Fruit fly (Drosophila melanogaster) whole organism, embryonic: ENCODE data around the gene Cyp12a4.

Experiments
- Blimp-1 ChIP-seq: fragments of 200-800 bp; sonication (Bioruptor generic); optimal IDR thresholded peaks from 3 replicates; lab custom pipeline; 2018; ENCODE audit warnings: missing biosample characterization, missing genetic modification characterization, mild to moderate bottlenecking, moderate library complexity, missing genetic modification reagents
- CG11093 ChIP-seq: fragments of 200-800 bp; sonication (Bioruptor generic); IDR thresholded peaks from 3 replicates; pipeline ENCODE4 v1.3.6; 2022; ENCODE audit warnings: missing biosample characterization, missing genetic modification characterization
- CG12769 ChIP-seq: fragments of 200-800 bp; sonication (Bioruptor generic); optimal IDR thresholded peaks from 2 replicates; lab custom pipeline; 2019; ENCODE audit warnings: missing biosample characterization, mild to moderate bottlenecking, missing genetic modification characterization, moderate library complexity
- CG15011 ChIP-seq: fragments of 200-800 bp; sonication (Bioruptor generic); optimal IDR thresholded peaks from 3 replicates; lab custom pipeline; 2018; ENCODE audit warnings: missing biosample characterization, mild to moderate bottlenecking, missing genetic modification characterization
- CG15479 ChIP-seq: fragments of 200-800 bp; sonication (Bioruptor generic); optimal IDR thresholded peaks from 3 replicates; lab custom pipeline; 2019; ENCODE audit warnings: missing biosample characterization, mild to moderate bottlenecking, missing genetic modification characterization, moderate library complexity
- CG1647 ChIP-seq: fragments of 200-800 bp; sonication (Bioruptor generic); optimal IDR thresholded peaks from 3 replicates; lab custom pipeline; 2016; ENCODE audit warnings: missing biosample characterization, missing genetic modification characterization
- CG17385 ChIP-seq: fragments of 200-800 bp; sonication (Bioruptor generic); optimal IDR thresholded peaks from 3 replicates; lab custom pipeline; 2018; ENCODE audit warnings: missing biosample characterization, mild to moderate bottlenecking, missing genetic modification characterization
- CG2199 ChIP-seq: fragments of 200-800 bp; sonication (Bioruptor generic); IDR thresholded peaks from 3 replicates; pipeline ENCODE4 v1.3.6; 2022; ENCODE audit warnings: missing biosample characterization, missing genetic modification characterization
- CG3847 ChIP-seq: fragments of 200-800 bp; sonication (Bioruptor generic); IDR thresholded peaks from 2 replicates; pipeline ENCODE4 v1.3.6; 2022; ENCODE audit warnings: missing biosample characterization, missing genetic modification characterization
- CG3995 ChIP-seq: fragments of 200-800 bp; sonication (Bioruptor generic); optimal IDR thresholded peaks from 3 replicates; lab custom pipeline; 2016; ENCODE audit warnings: missing biosample characterization, missing genetic modification characterization
- CG4360 ChIP-seq: fragments of 200-800 bp; sonication (Bioruptor generic); IDR thresholded peaks from 2 replicates; pipeline ENCODE4 v1.3.6; 2022; ENCODE audit warnings: missing biosample characterization, missing genetic modification characterization
- CG6254 ChIP-seq: fragments of 200-800 bp; sonication (Bioruptor generic); optimal IDR thresholded peaks from 3 replicates; lab custom pipeline; 2017; ENCODE audit warnings: mild to moderate bottlenecking, missing biosample characterization, missing genetic modification reagents, missing genetic modification characterization
- CG9215 ChIP-seq: fragments of 200-800 bp; sonication (Bioruptor generic); IDR thresholded peaks from 2 replicates; pipeline ENCODE4 v1.3.6; 2022; ENCODE audit warnings: missing biosample characterization, missing genetic modification characterization
- CG9817 ChIP-seq: fragments of 200-800 bp; sonication (Bioruptor generic); optimal IDR thresholded peaks from 2 replicates; lab custom pipeline; 2018; ENCODE audit warnings: missing biosample characterization, mild to moderate bottlenecking, missing genetic modification characterization, moderate library complexity
- Dip2 ChIP-seq: fragments of 200-800 bp; sonication (Bioruptor generic); IDR thresholded peaks from 2 replicates; pipeline ENCODE4 v1.3.6; 2022; ENCODE audit warnings: missing biosample characterization, missing genetic modification characterization
- E2f2 ChIP-seq: fragments of 200-800 bp; sonication (Bioruptor generic); IDR thresholded peaks from 2 replicates; pipeline ENCODE4 v1.3.6; 2022; ENCODE audit warnings: missing biosample characterization, missing genetic modification characterization
- Fer2 ChIP-seq: fragments of 200-800 bp; sonication (Bioruptor generic); optimal IDR thresholded peaks from 2 replicates; lab custom pipeline; 2018; ENCODE audit warnings: missing biosample characterization, mild to moderate bottlenecking, missing genetic modification characterization, moderate library complexity
- HLHmδ ChIP-seq: fragments of 200-800 bp; sonication (Bioruptor generic); optimal IDR thresholded peaks from 2 replicates; lab custom pipeline; 2018; ENCODE audit warnings: missing biosample characterization, mild to moderate bottlenecking, missing genetic modification characterization, moderate library complexity
- Hmr ChIP-seq: fragments of 200-800 bp; sonication (Bioruptor generic); optimal IDR thresholded peaks from 3 replicates; lab custom pipeline; 2017; ENCODE audit warnings: mild to moderate bottlenecking, missing biosample characterization, missing genetic modification reagents, missing genetic modification characterization
- Hr3 ChIP-seq: fragments of 200-800 bp; sonication (Bioruptor generic); optimal IDR thresholded peaks from 3 replicates; lab custom pipeline; 2016; ENCODE audit warnings: missing biosample characterization, missing genetic modification characterization
- Hr78 ChIP-seq, 2 experiments: fragments of 200-800 bp in 1 of 2; fragments of >200 bp in 1 of 2; sonication (Bioruptor generic) in 1 of 2; optimal IDR thresholded peaks; 2 replicates each; lab custom pipeline; 2017 to 2019; ENCODE audit warnings: missing biosample characterization in 2 of 2, missing genetic modification characterization in 2 of 2, mild to moderate bottlenecking in 1 of 2, moderate library complexity in 1 of 2
- Lhr ChIP-seq: fragments of 200-800 bp; sonication (Bioruptor generic); optimal IDR thresholded peaks from 3 replicates; lab custom pipeline; 2017; ENCODE audit warnings: mild to moderate bottlenecking, missing biosample characterization, missing genetic modification reagents, missing genetic modification characterization
- Med ChIP-seq: fragments of 200-800 bp; sonication (Bioruptor generic); peaks from one replicate; lab custom pipeline; 2016; ENCODE audit warnings: missing biosample characterization, missing genetic modification characterization, mild to moderate bottlenecking, inconsistent platforms, moderate library complexity
- Pdp1 ChIP-seq, 2 experiments: fragments of 200-800 bp; sonication (Bioruptor generic); optimal IDR thresholded peaks; 3 replicates each; lab custom pipeline; 2016; ENCODE audit warnings: missing biosample characterization in 2 of 2, missing genetic modification characterization in 2 of 2, mild to moderate bottlenecking in 1 of 2, moderate library complexity in 1 of 2
- Ssrp ChIP-seq: fragments of 200-800 bp; sonication (Bioruptor generic); optimal IDR thresholded peaks from 2 replicates; lab custom pipeline; 2018; ENCODE audit warnings: missing biosample characterization, mild to moderate bottlenecking, missing genetic modification characterization, moderate library complexity
- abd-A ChIP-seq: fragments of 200-800 bp; sonication (Bioruptor generic); optimal IDR thresholded peaks from 3 replicates; lab custom pipeline; 2019; ENCODE audit warnings: missing biosample characterization, mild to moderate bottlenecking, missing genetic modification characterization, moderate library complexity
- bab2 ChIP-seq: fragments of 200-800 bp; sonication (Bioruptor generic); optimal IDR thresholded peaks from 2 replicates; lab custom pipeline; 2016; ENCODE audit warnings: missing biosample characterization, missing genetic modification characterization
- cg ChIP-seq: fragments of 200-800 bp; sonication (Bioruptor generic); optimal IDR thresholded peaks from 3 replicates; lab custom pipeline; 2019; ENCODE audit warnings: missing biosample characterization, mild to moderate bottlenecking, missing genetic modification characterization, moderate library complexity
- chinmo ChIP-seq: fragments of 200-800 bp; sonication (Bioruptor generic); IDR thresholded peaks from 4 replicates; pipeline ENCODE4 v1.3.6; 2022; ENCODE audit warnings: missing biosample characterization, missing genetic modification characterization; ENCODE audit not compliant: partially characterized antibody
- chn ChIP-seq: fragments of 200-800 bp; sonication (Bioruptor generic); optimal IDR thresholded peaks from 2 replicates; lab custom pipeline; 2016; ENCODE audit warnings: missing biosample characterization, missing genetic modification characterization
- ci ChIP-seq: fragments of 200-800 bp; sonication (Bioruptor generic); IDR thresholded peaks from 3 replicates; pipeline ENCODE4 v1.3.6; 2022; ENCODE audit warnings: missing biosample characterization, missing genetic modification characterization
- eve ChIP-seq, 2 experiments: fragments of >200 bp; optimal IDR thresholded peaks; 2 replicates each; lab custom pipeline; 2017; ENCODE audit warnings: missing biosample characterization in 2 of 2, missing genetic modification characterization in 2 of 2
- ftz-f1 ChIP-seq: fragments of 200-800 bp; sonication (Bioruptor generic); optimal IDR thresholded peaks from 2 replicates; lab custom pipeline; 2016; ENCODE audit warnings: missing biosample characterization, missing genetic modification characterization
- gfzf ChIP-seq: fragments of 200-800 bp; sonication (Bioruptor generic); optimal IDR thresholded peaks from 2 replicates; lab custom pipeline; 2016; ENCODE audit warnings: missing biosample characterization, mild to moderate bottlenecking, missing genetic modification characterization, moderate library complexity
- kni ChIP-seq: fragments of 200-800 bp; sonication (Bioruptor generic); optimal IDR thresholded peaks from 3 replicates; lab custom pipeline; 2017; ENCODE audit warnings: mild to moderate bottlenecking, missing biosample characterization, missing genetic modification reagents, missing genetic modification characterization
- pan ChIP-seq, 4 experiments: fragments of >200 bp in 3 of 4; fragments of 200-800 bp in 1 of 4; sonication (Bioruptor generic) in 1 of 4; optimal IDR thresholded peaks in 3 of 4; IDR thresholded peaks in 1 of 4; 2 replicates each; pipeline versions ENCODE4 v1.3.6 to Lab custom; 2017 to 2022; ENCODE audit warnings: missing biosample characterization in 2 of 4, missing genetic modification characterization in 2 of 4, mixed read lengths in 1 of 4
- pros ChIP-seq: fragments of 200-800 bp; sonication (Bioruptor generic); optimal IDR thresholded peaks from 3 replicates; lab custom pipeline; 2019; ENCODE audit warnings: missing biosample characterization, mild to moderate bottlenecking, missing genetic modification characterization, moderate library complexity
- sens ChIP-seq: fragments of 200-800 bp; sonication (Bioruptor generic); peaks from one replicate; lab custom pipeline; 2016; ENCODE audit warnings: missing biosample characterization, missing genetic modification characterization
- sim ChIP-seq: fragments of 200-800 bp; sonication (Bioruptor generic); IDR thresholded peaks from 2 replicates; pipeline ENCODE4 v1.3.6; 2022; ENCODE audit warnings: missing biosample characterization, missing genetic modification characterization
- sqz ChIP-seq: fragments of 200-800 bp; sonication (Bioruptor generic); optimal IDR thresholded peaks from 3 replicates; lab custom pipeline; 2018; ENCODE audit warnings: missing biosample characterization, mild to moderate bottlenecking, missing genetic modification characterization
- sr ChIP-seq: fragments of 200-800 bp; sonication (Bioruptor generic); IDR thresholded peaks from 3 replicates; pipeline ENCODE4 v1.3.6; 2022; ENCODE audit warnings: missing biosample characterization, missing genetic modification characterization
- tna ChIP-seq: fragments of 200-800 bp; sonication (Bioruptor generic); IDR thresholded peaks from 2 replicates; pipeline ENCODE4 v1.3.6; 2022; ENCODE audit warnings: missing biosample characterization, missing genetic modification characterization; ENCODE audit not compliant: partially characterized antibody
- vvl ChIP-seq: fragments of 200-800 bp; sonication (Bioruptor generic); IDR thresholded peaks from 2 replicates; pipeline ENCODE4 v1.3.6; 2022; ENCODE audit warnings: missing biosample characterization, missing genetic modification characterization
- zen2 ChIP-seq: fragments of 200-800 bp; sonication (Bioruptor generic); IDR thresholded peaks from 3 replicates; pipeline ENCODE4 v1.3.6; 2022; ENCODE audit warnings: missing biosample characterization, missing genetic modification characterization; ENCODE audit not compliant: partially characterized antibody

Gene Cyp12a4

dm6 chr3R:19088962-19089597 is 45.9 kb upstream of the Cyp12a4 start (continued):
- TF ChIP-seq HLHmδ (GFP tag; lab: Kevin White, UChicago) (no peak), Dip2 (GFP tag; lab: Robert Waterston, UW) (no peak), CG3995 (no peak), chinmo (GFP tag; lab: Robert Waterston, UW) (0 out of 4 replicates have a peak, but pooled peaks have one; percentile 5), CG15479 (GFP tag; lab: Kevin White, UChicago) (no peak), CG3847 (GFP tag; lab: Robert Waterston, UW) (no peak), bab2 (no peak), chn (GFP tag; lab: Kevin White, UChicago) (no peak), pan (optimal IDR thresholded peaks at IDR 0.05; lab: Kevin White, UChicago) (no peak), pan (GFP tag; optimal IDR thresholded peaks at IDR 0.05 in 1 of 2, IDR thresholded peaks at IDR 0.05 in 1 of 2) (peak in 1 of 2 experiments; percentile 16), sim (GFP tag; lab: Robert Waterston, UW) (no peak), Hr3 (GFP tag; lab: Kevin White, UChicago) (no peak), ftz-f1 (GFP tag; lab: Kevin White, UChicago) (peak; percentile 10), CG1647 (no peak), Lhr (GFP tag; lab: Kevin White, UChicago) (no peak), gfzf (GFP tag; lab: Kevin White, UChicago) (no peak), CG15011 (GFP tag; lab: Kevin White, UChicago) (no peak), CG9817 (tag; lab: Kevin White, UChicago) (no peak), CG9215 (no peak)

dm6 chr3R:19090983-19091748 is 43.8 kb upstream of the Cyp12a4 start:
- TF ChIP-seq tna (GFP tag; lab: Robert Waterston, UW) (0 out of 2 replicates have a peak, but pooled peaks have one; percentile 29), Med (GFP tag; lab: Kevin White, UChicago) (peak; percentile 18), Hr78 (GFP tag; optimal IDR thresholded peaks at IDR 0.05; lab: Kevin White, UChicago) (peak in 1 of 2 experiments; percentile 94), pros (GFP tag; lab: Kevin White, UChicago) (peak; percentile 58), CG17385 (peak; percentile 61), sqz (GFP tag; lab: Kevin White, UChicago) (peak; percentile 44), CG2199 (GFP tag; lab: Robert Waterston, UW) (peak; percentile 72; the same call in 2 of the 3 replicates), Blimp-1 (GFP tag; lab: Kevin White, UChicago) (peak; percentile 86), CG11093 (GFP tag; lab: Robert Waterston, UW) (no peak), CG4360 (peak; percentile 63), chinmo (GFP tag; lab: Robert Waterston, UW) (no peak), zen2 (GFP tag; lab: Robert Waterston, UW) (no peak), sr (0 out of 3 replicates have a peak, but pooled peaks have one; percentile 43)

DNA sequence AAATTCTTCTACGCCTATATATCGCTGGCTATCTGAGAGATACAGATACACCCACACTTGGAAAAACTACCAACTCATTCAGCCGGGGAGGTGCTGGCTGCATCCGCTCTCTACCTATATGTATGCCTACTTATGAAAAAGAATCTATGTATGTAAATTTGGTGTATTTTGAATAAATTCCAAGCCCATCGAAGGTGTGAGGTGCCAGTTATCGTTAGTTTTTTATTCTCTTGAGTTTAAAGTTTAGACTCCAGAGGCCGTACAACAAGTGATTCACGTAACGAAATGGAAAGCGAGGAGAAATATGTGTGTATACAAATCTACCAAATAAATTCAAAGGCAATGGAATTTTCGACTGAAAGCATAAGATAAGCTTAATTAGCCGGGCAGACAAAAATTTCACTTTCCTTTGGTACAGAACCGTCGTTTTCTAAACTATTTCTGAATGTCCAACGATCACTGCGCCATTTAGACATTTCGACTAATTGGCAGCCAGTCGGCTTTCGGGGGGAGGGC is 43.2 kb upstream of the Cyp12a4 start:
- TF ChIP-seq Hmr (no peak), vvl (GFP tag; lab: Robert Waterston, UW) (peak; percentile 55; the same call in 1 of the 2 replicates), sr (peak; percentile 86), Pdp1 (GFP tag; optimal IDR thresholded peaks at IDR 0.05; lab: Kevin White, UChicago) (peak in 1 of 2 experiments; percentile 40), sens (GFP tag; lab: Kevin White, UChicago) (peak; percentile 48), abd-A (tag; lab: Kevin White, UChicago) (peak; percentile 38), Ssrp (tag; lab: Kevin White, UChicago) (no peak), CG12769 (tag; lab: Kevin White, UChicago) (peak; percentile 13), ci (GFP tag; lab: Robert Waterston, UW) (0 out of 3 replicates have a peak, but pooled peaks have one; percentile 57), eve (GFP tag; optimal IDR thresholded peaks at IDR 0.05; lab: Kevin White, UChicago) (peak in 1 of 2 experiments; percentile 72), kni (peak; percentile 83), cg (peak; percentile 42), CG6254 (GFP tag; lab: Kevin White, UChicago) (no peak), Fer2 (tag; lab: Kevin White, UChicago) (no peak), E2f2 (GFP tag; lab: Robert Waterston, UW) (no peak)
